Fruit fly (Drosophila melanogaster) whole organism, embryonic: ENCODE data around the gene CG42305.

Experiments used
- CG10565 ChIP-seq: fragments of 200-800 bp; sonication (Bioruptor generic); optimal IDR thresholded peaks from 3 replicates; lab custom pipeline; 2016; ENCODE audit warnings: missing biosample characterization, mild to moderate bottlenecking, missing genetic modification characterization
- CG11695 ChIP-seq: fragments of 200-800 bp; sonication (Bioruptor generic); IDR thresholded peaks from 3 replicates; pipeline ENCODE4 v1.3.6; 2022; ENCODE audit warnings: missing biosample characterization, missing genetic modification characterization
- CG1233 ChIP-seq: fragments of 200-800 bp; sonication (Bioruptor generic); optimal IDR thresholded peaks from 4 replicates; lab custom pipeline; 2018; ENCODE audit warnings: missing biosample characterization, mild to moderate bottlenecking, missing genetic modification characterization
- CG12744 ChIP-seq: fragments of 200-800 bp; sonication (Bioruptor generic); optimal IDR thresholded peaks from 2 replicates; lab custom pipeline; 2016; ENCODE audit warnings: missing biosample characterization, missing genetic modification characterization
- CG12942 ChIP-seq: fragments of 200-800 bp; sonication (Bioruptor generic); optimal IDR thresholded peaks from 3 replicates; lab custom pipeline; 2016; ENCODE audit warnings: missing biosample characterization, missing genetic modification characterization
- CG13123 ChIP-seq: fragments of 200-800 bp; sonication (Bioruptor generic); optimal IDR thresholded peaks from 2 replicates; lab custom pipeline; 2016; ENCODE audit warnings: missing biosample characterization, missing genetic modification characterization
- CG14860 ChIP-seq: fragments of 200-800 bp; sonication (Bioruptor generic); IDR thresholded peaks from 3 replicates; pipeline ENCODE4 v1.3.6; 2022; ENCODE audit warnings: missing biosample characterization, missing genetic modification characterization; ENCODE audit not compliant: partially characterized antibody
- CG14965 ChIP-seq: fragments of 200-800 bp; sonication (Bioruptor generic); optimal IDR thresholded peaks from 2 replicates; lab custom pipeline; 2016; ENCODE audit warnings: missing biosample characterization, missing genetic modification characterization, borderline replicate concordance
- CG15601 ChIP-seq: fragments of 200-800 bp; sonication (Bioruptor generic); optimal IDR thresholded peaks from 3 replicates; lab custom pipeline; 2019; ENCODE audit warnings: missing biosample characterization, mild to moderate bottlenecking, missing genetic modification characterization, moderate library complexity
- CG17359 ChIP-seq: fragments of 200-800 bp; sonication (Bioruptor generic); optimal IDR thresholded peaks from 3 replicates; lab custom pipeline; 2018; ENCODE audit warnings: missing biosample characterization, mild to moderate bottlenecking, missing genetic modification characterization, moderate library complexity
- CG1792 ChIP-seq: fragments of 200-800 bp; sonication (Bioruptor generic); optimal IDR thresholded peaks from 2 replicates; lab custom pipeline; 2016; ENCODE audit warnings: missing biosample characterization, missing genetic modification characterization
- CG2120 ChIP-seq: fragments of 200-800 bp; sonication (Bioruptor generic); optimal IDR thresholded peaks from 3 replicates; lab custom pipeline; 2016; ENCODE audit warnings: missing biosample characterization, missing genetic modification characterization
- CG30403 ChIP-seq: fragments of 200-800 bp; sonication (Bioruptor generic); optimal IDR thresholded peaks from 3 replicates; lab custom pipeline; 2016; ENCODE audit warnings: missing biosample characterization, missing genetic modification characterization
- CG31365 ChIP-seq: fragments of 200-800 bp; sonication (Bioruptor generic); optimal IDR thresholded peaks from 2 replicates; lab custom pipeline; 2018; ENCODE audit warnings: missing biosample characterization, mild to moderate bottlenecking, missing genetic modification characterization
- CG3847 ChIP-seq: fragments of 200-800 bp; sonication (Bioruptor generic); IDR thresholded peaks from 2 replicates; pipeline ENCODE4 v1.3.6; 2022; ENCODE audit warnings: missing biosample characterization, missing genetic modification characterization
- CG4730 ChIP-seq: fragments of 200-800 bp; sonication (Bioruptor generic); IDR thresholded peaks from 2 replicates; pipeline ENCODE4 v1.3.6; 2022; ENCODE audit warnings: missing biosample characterization, missing genetic modification characterization
- CG4820 ChIP-seq: fragments of 200-800 bp; sonication (Bioruptor generic); optimal IDR thresholded peaks from 3 replicates; lab custom pipeline; 2016; ENCODE audit warnings: missing biosample characterization, missing genetic modification characterization
- CG6765 ChIP-seq: fragments of 200-800 bp; sonication (Bioruptor generic); optimal IDR thresholded peaks from 3 replicates; lab custom pipeline; 2017; ENCODE audit warnings: missing biosample characterization, mild to moderate bottlenecking, missing genetic modification characterization
- CG7271 ChIP-seq: fragments of 200-800 bp; sonication (Bioruptor generic); optimal IDR thresholded peaks from 2 replicates; lab custom pipeline; 2018; ENCODE audit warnings: missing biosample characterization, mild to moderate bottlenecking, missing genetic modification characterization, moderate library complexity
- CG7357 ChIP-seq: fragments of 200-800 bp; sonication (Bioruptor generic); IDR thresholded peaks from 3 replicates; pipeline ENCODE4 v1.3.6; 2022; ENCODE audit warnings: missing biosample characterization, missing genetic modification characterization
- CG8924 ChIP-seq: fragments of 200-800 bp; optimal IDR thresholded peaks from 3 replicates; lab custom pipeline; 2019; ENCODE audit warnings: missing biosample characterization, mild to moderate bottlenecking, missing genetic modification characterization, moderate library complexity
- Doc3 ChIP-seq: fragments of 200-800 bp; sonication (Bioruptor generic); IDR thresholded peaks from 3 replicates; pipeline ENCODE4 v1.3.6; 2022; ENCODE audit warnings: missing biosample characterization, missing genetic modification characterization; ENCODE audit not compliant: partially characterized antibody
- Hsf ChIP-seq: fragments of 200-800 bp; sonication (Bioruptor generic); optimal IDR thresholded peaks from 3 replicates; lab custom pipeline; 2016; ENCODE audit warnings: missing biosample characterization, missing genetic modification characterization
- Kr ChIP-seq: fragments of 200-800 bp; sonication (Bioruptor generic); optimal IDR thresholded peaks from 2 replicates; lab custom pipeline; 2017; ENCODE audit warnings: missing biosample characterization, mild to moderate bottlenecking, missing genetic modification characterization
- Med ChIP-seq: fragments of 200-800 bp; sonication (Bioruptor generic); peaks from one replicate; lab custom pipeline; 2016; ENCODE audit warnings: missing biosample characterization, missing genetic modification characterization, mild to moderate bottlenecking, inconsistent platforms, moderate library complexity
- Myb ChIP-seq: fragments of 200-800 bp; sonication (Bioruptor generic); optimal IDR thresholded peaks from 2 replicates; lab custom pipeline; 2016; ENCODE audit warnings: missing biosample characterization, missing genetic modification characterization
- Nf-YC ChIP-seq: fragments of 200-800 bp; optimal IDR thresholded peaks from 3 replicates; lab custom pipeline; 2019; ENCODE audit warnings: missing biosample characterization, mild to moderate bottlenecking, missing genetic modification characterization, moderate library complexity
- amos ChIP-seq: fragments of 200-800 bp; sonication (Bioruptor generic); IDR thresholded peaks from 2 replicates; pipeline ENCODE4 v1.3.6; 2022; ENCODE audit warnings: missing biosample characterization, missing genetic modification characterization; ENCODE audit not compliant: partially characterized antibody
- ato ChIP-seq: fragments of 200-800 bp; sonication (Bioruptor generic); IDR thresholded peaks from 2 replicates; pipeline ENCODE4 v1.3.6; 2022; ENCODE audit warnings: missing biosample characterization, missing genetic modification characterization; ENCODE audit not compliant: partially characterized antibody
- danr ChIP-seq: fragments of 200-800 bp; sonication (Bioruptor generic); IDR thresholded peaks from 2 replicates; pipeline ENCODE4 v1.3.6; 2022; ENCODE audit warnings: missing biosample characterization, missing genetic modification characterization
- dpn ChIP-seq, 2 experiments: fragments of 200-800 bp; sonication (Bioruptor generic); optimal IDR thresholded peaks; 3 replicates each; lab custom pipeline; 2016; ENCODE audit warnings: missing biosample characterization in 2 of 2, missing genetic modification characterization in 2 of 2
- ems ChIP-seq: fragments of 200-800 bp; sonication (Bioruptor generic); optimal IDR thresholded peaks from 3 replicates; lab custom pipeline; 2016; ENCODE audit warnings: missing biosample characterization, missing genetic modification characterization
- ftz-f1 ChIP-seq: fragments of 200-800 bp; sonication (Bioruptor generic); optimal IDR thresholded peaks from 2 replicates; lab custom pipeline; 2016; ENCODE audit warnings: missing biosample characterization, missing genetic modification characterization
- gcm2 ChIP-seq: fragments of 200-800 bp; sonication (Bioruptor generic); optimal IDR thresholded peaks from 2 replicates; lab custom pipeline; 2016; ENCODE audit warnings: missing biosample characterization, missing genetic modification characterization
- grn ChIP-seq: fragments of 200-800 bp; sonication (Bioruptor generic); optimal IDR thresholded peaks from 3 replicates; lab custom pipeline; 2017; ENCODE audit warnings: missing biosample characterization, missing genetic modification characterization
- gsb ChIP-seq: fragments of 200-800 bp; sonication (Bioruptor generic); IDR thresholded peaks from 2 replicates; pipeline ENCODE4 v1.3.6; 2022; ENCODE audit warnings: missing biosample characterization, missing genetic modification characterization
- her ChIP-seq: fragments of 200-800 bp; sonication (Bioruptor generic); optimal IDR thresholded peaks from 2 replicates; lab custom pipeline; 2016; ENCODE audit warnings: missing biosample characterization, missing genetic modification characterization
- hth ChIP-seq: fragments of >200 bp; optimal IDR thresholded peaks from 2 replicates; lab custom pipeline; 2017; ENCODE audit warnings: inconsistent platforms
- jigr1 ChIP-seq: fragments of 200-800 bp; sonication (Bioruptor generic); IDR thresholded peaks from 3 replicates; pipeline ENCODE4 v1.3.6; 2022; ENCODE audit warnings: missing biosample characterization, missing genetic modification characterization
- nerfin-2 ChIP-seq: fragments of 200-800 bp; sonication (Bioruptor generic); IDR thresholded peaks from 2 replicates; pipeline ENCODE4 v1.3.6; 2022; ENCODE audit warnings: missing biosample characterization, missing genetic modification characterization; ENCODE audit not compliant: partially characterized antibody
- org-1 ChIP-seq: fragments of 200-800 bp; sonication (Bioruptor generic); optimal IDR thresholded peaks from 2 replicates; lab custom pipeline; 2017; ENCODE audit warnings: missing biosample characterization, missing genetic modification characterization
- otp ChIP-seq: fragments of 200-800 bp; sonication (Bioruptor generic); IDR thresholded peaks from 3 replicates; pipeline ENCODE4, ENCODE4 v1.3.6; 2022; ENCODE audit warnings: missing biosample characterization, missing genetic modification characterization
- peb ChIP-seq: fragments of 200-800 bp; sonication (Bioruptor generic); IDR thresholded peaks from 2 replicates; pipeline ENCODE4 v1.3.6; 2022; ENCODE audit warnings: missing biosample characterization, missing genetic modification characterization
- prd ChIP-seq, 3 experiments: fragments of >200 bp in 2 of 3; fragments of 200-800 bp in 1 of 3; sonication (Bioruptor generic) in 1 of 3; optimal IDR thresholded peaks in 2 of 3; IDR thresholded peaks in 1 of 3; 2 replicates in 2 of 3; 3 replicates in 1 of 3; pipeline versions ENCODE4 v1.3.6 to Lab custom; 2017 to 2022; ENCODE audit warnings: missing biosample characterization in 1 of 3, missing genetic modification characterization in 1 of 3
- sisA ChIP-seq: fragments of 200-800 bp; sonication (Bioruptor generic); IDR thresholded peaks from 2 replicates; pipeline ENCODE4 v1.3.6; 2022; ENCODE audit warnings: missing biosample characterization, missing genetic modification characterization
- so ChIP-seq: fragments of 200-800 bp; sonication (Bioruptor generic); IDR thresholded peaks from 3 replicates; pipeline ENCODE4 v1.3.6; 2022; ENCODE audit warnings: missing biosample characterization, missing genetic modification characterization
- vnd ChIP-seq: fragments of 200-800 bp; sonication (Bioruptor generic); IDR thresholded peaks from 3 replicates; pipeline ENCODE4 v1.3.6; 2022; ENCODE audit warnings: missing biosample characterization, missing genetic modification characterization; ENCODE audit not compliant: partially characterized antibody
- zen ChIP-seq: fragments of 200-800 bp; sonication (Bioruptor generic); optimal IDR thresholded peaks from 3 replicates; lab custom pipeline; 2018; ENCODE audit warnings: missing biosample characterization, mild to moderate bottlenecking, missing genetic modification characterization, moderate library complexity
- zfh1 ChIP-seq: fragments of 200-800 bp; sonication (Bioruptor generic); IDR thresholded peaks from 3 replicates; pipeline ENCODE4 v1.3.6; 2022; ENCODE audit warnings: missing biosample characterization, missing genetic modification characterization

CG42305 gene

dm6 chr2L:18858661-18859532 lies 46.4 kb downstream of the CG42305 start, which contains the start of the genes CG10602 and mRpL13:
CG10602 (minus strand) TSS chr2L:18859248.
mRpL13 (minus strand) TSS chr2L:18859248.
- no peak for TF ChIP-seq CG11695
- peak; percentile 25; the same call in 1 of the 2 replicates for TF ChIP-seq amos (GFP tag; lab: Robert Waterston, UW)
- TF ChIP-seq CG1792 (GFP tag; lab: Kevin White, UChicago), result no peak
- TF ChIP-seq CG30403, result no peak
- no peak for TF ChIP-seq CG7271 (tag; lab: Kevin White, UChicago)
- peak; percentile 99 for TF ChIP-seq CG31365 (tag; lab: Kevin White, UChicago)
- TF ChIP-seq CG14860 (GFP tag; lab: Robert Waterston, UW), result no peak
- no peak for TF ChIP-seq danr (GFP tag; lab: Robert Waterston, UW)
- TF ChIP-seq CG15601, result peak; percentile 53
- TF ChIP-seq Med (GFP tag; lab: Kevin White, UChicago), result peak; percentile 85
- TF ChIP-seq her, result peak; percentile 27
- TF ChIP-seq CG8924 (tag; lab: Kevin White, UChicago), result peak; percentile 67
- no peak for TF ChIP-seq ems
- peak; percentile 17 to 39 for TF ChIP-seq dpn (GFP tag; optimal IDR thresholded peaks at IDR 0.05; lab: Kevin White, UChicago)
- TF ChIP-seq CG4820, result no peak
- no peak for TF ChIP-seq CG4730 (GFP tag; lab: Robert Waterston, UW)
- no peak for TF ChIP-seq Kr
- peak; percentile 72 for TF ChIP-seq Myb (GFP tag; lab: Kevin White, UChicago)
- peak; percentile 59; the same call in 2 of the 3 replicates for TF ChIP-seq jigr1 (GFP tag; lab: Robert Waterston, UW)
- TF ChIP-seq CG13123 (GFP tag; lab: Kevin White, UChicago), result peak; percentile 5
- TF ChIP-seq nerfin-2, result no peak
- no peak for TF ChIP-seq CG10565
- no peak for TF ChIP-seq ato (GFP tag; lab: Robert Waterston, UW)
- TF ChIP-seq CG12744, result peak; percentile 13
- no peak for TF ChIP-seq CG14965 (GFP tag; lab: Kevin White, UChicago)
- no peak for TF ChIP-seq org-1 (GFP tag; lab: Kevin White, UChicago)
- TF ChIP-seq CG7357, result no peak
- no peak for TF ChIP-seq CG1233 (GFP tag; lab: Kevin White, UChicago)
- TF ChIP-seq Hsf, result no peak
- no peak for TF ChIP-seq so (GFP tag; lab: Robert Waterston, UW)
- no peak for TF ChIP-seq gcm2 (GFP tag; lab: Kevin White, UChicago)
- TF ChIP-seq otp, result no peak
- no peak for TF ChIP-seq CG12942 (GFP tag; lab: Kevin White, UChicago)
- TF ChIP-seq CG17359 (tag; lab: Kevin White, UChicago), result no peak
- TF ChIP-seq sisA (GFP tag; lab: Robert Waterston, UW), result no peak
- TF ChIP-seq peb, result no peak
- TF ChIP-seq Doc3, result no peak
- no peak for TF ChIP-seq gsb (GFP tag; lab: Robert Waterston, UW)
- no peak for TF ChIP-seq zfh1 (GFP tag; lab: Robert Waterston, UW)
- no peak for TF ChIP-seq hth (lab: Kevin White, UChicago)
- TF ChIP-seq vnd (GFP tag; lab: Robert Waterston, UW), result no peak
- no peak for TF ChIP-seq prd (optimal IDR thresholded peaks at IDR 0.05; lab: Kevin White, UChicago)
- no peak for TF ChIP-seq prd (GFP tag; IDR thresholded peaks at IDR 0.05; lab: Robert Waterston, UW)
- peak; percentile 2 for TF ChIP-seq ftz-f1
- no peak for TF ChIP-seq grn (GFP tag; lab: Kevin White, UChicago)
- peak; percentile 45 for TF ChIP-seq Nf-YC (tag; lab: Kevin White, UChicago)
- TF ChIP-seq zen, result peak; percentile 84
- peak; percentile 46 for TF ChIP-seq CG2120 (GFP tag; lab: Kevin White, UChicago)
- peak; percentile 46 for TF ChIP-seq CG3847
- no peak for TF ChIP-seq CG6765 (GFP tag; lab: Kevin White, UChicago)
